Fruit fly (Drosophila melanogaster): ENCODE results near the gene RpL13A.

Gene RpL13A

DNA sequence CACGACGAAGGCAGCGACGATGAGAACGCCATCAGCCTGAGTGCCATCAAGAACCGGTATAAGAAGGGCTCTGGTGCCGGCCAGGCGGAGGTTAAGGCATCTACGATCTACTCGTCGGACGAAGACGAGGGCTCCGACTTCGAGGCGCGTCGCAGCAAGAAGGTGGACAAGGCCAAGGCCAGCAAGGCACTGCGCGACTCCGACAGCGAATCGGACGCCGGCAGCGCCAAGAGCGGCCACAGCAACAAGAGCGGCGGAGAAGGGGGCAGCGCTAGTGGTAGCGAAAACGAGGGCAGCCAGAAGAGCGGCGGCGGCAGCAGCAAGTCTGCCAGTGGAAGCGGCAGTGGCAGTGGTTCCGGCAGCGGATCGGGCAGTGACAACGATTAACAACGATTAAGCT, 8.8 kb upstream of the RpL13A start:
- TF ChIP-seq tj (GFP tag; optimal IDR thresholded peaks at IDR 0.05) (no peak), cic (GFP tag; optimal IDR thresholded peaks at IDR 0.05) (no peak), toe (GFP tag; optimal IDR thresholded peaks at IDR 0.05) (no peak)

DNA sequence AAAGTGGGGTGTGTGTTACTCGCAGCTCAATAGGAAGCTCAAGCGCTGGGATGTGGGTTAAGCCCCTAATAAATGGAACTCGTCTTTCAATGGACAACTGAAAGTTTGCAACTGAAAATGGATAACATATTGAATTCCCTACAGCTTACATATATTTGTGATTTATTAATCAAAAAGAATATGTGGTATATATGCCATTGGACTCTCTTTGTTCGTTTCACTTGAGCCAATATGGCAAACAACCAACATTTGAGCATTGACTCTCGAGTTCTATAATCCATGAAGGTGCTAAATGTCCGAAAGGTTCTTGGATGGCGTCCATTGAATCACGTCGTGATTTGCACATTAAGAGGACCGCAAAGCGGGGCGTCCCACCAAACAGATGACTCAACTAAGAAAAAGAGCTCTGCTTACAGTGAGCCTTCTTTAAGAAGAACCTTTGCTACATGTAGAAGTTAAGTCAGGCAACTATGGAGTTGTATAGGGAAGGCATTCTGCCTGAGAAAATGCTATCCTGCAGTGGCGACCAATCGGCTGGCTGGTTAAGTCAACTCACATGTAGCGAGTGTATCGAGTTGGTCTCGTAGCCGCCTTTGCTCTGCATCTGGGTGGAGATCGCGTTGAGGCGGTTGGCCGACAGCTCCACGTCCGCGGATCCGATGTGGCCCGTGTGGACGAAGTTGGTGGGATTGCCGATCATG, 6.2 kb upstream of the RpL13A start:
- no peak for TF ChIP-seq Crg-1 (GFP tag; optimal IDR thresholded peaks at IDR 0.05)
- no peak for TF ChIP-seq Mnt (GFP tag; optimal IDR thresholded peaks at IDR 0.05)
- no peak for TF ChIP-seq CG5204 (GFP tag; optimal IDR thresholded peaks at IDR 0.05)
- no peak for TF ChIP-seq CG7101 (tag; optimal IDR thresholded peaks at IDR 0.05)
- TF ChIP-seq ovo (GFP tag; optimal IDR thresholded peaks at IDR 0.05) = no peak
- no peak for TF ChIP-seq CG33017 (tag; optimal IDR thresholded peaks at IDR 0.05)
- no peak for TF ChIP-seq cnc (optimal IDR thresholded peaks at IDR 0.05)
- no peak for TF ChIP-seq CG11617 (GFP tag; optimal IDR thresholded peaks at IDR 0.05)
- no peak for TF ChIP-seq bab1 (GFP tag; optimal IDR thresholded peaks at IDR 0.05)
- TF ChIP-seq CG14711 (tag; optimal IDR thresholded peaks at IDR 0.05) = no peak
- no peak for TF ChIP-seq CG7045 (GFP tag; optimal IDR thresholded peaks at IDR 0.05)
- TF ChIP-seq toe (GFP tag; optimal IDR thresholded peaks at IDR 0.05) = no peak
- no peak for TF ChIP-seq cic (GFP tag; optimal IDR thresholded peaks at IDR 0.05)
- TF ChIP-seq tj (GFP tag; optimal IDR thresholded peaks at IDR 0.05) = no peak
- no peak for TF ChIP-seq kay (GFP tag; ENCODE audit: borderline replicate concordance)
- no peak for TF ChIP-seq Clk (GFP tag; optimal IDR thresholded peaks at IDR 0.05)

DNA sequence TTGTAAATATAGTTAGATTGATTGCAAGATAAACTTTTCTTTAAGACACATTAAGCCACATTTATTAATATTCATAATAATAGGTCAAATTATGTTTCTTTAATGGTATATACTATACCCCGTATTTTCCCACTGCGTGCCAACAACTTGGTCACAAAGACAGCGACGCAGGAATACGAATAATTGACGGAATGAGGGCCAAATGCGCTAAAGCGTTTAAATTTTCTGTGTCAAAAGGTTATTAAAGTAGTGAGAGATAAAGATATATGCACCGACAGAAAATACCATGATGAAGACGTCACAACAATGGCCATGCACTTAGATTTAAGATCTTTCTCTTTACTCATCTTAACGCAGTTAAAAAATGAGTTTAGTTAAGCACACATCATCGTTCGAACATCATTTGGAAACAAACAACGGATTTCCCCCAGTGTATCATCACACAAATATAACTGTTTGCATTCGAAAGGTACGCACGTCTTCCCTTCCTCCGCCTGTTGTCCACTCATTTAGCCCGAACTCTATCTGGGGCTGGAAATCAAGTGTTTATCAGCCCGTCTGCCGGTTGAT, 3.8 kb upstream of the RpL13A start:
- TF ChIP-seq CG11617 (GFP tag; optimal IDR thresholded peaks at IDR 0.05) (peak; percentile 5), pad (GFP tag; optimal IDR thresholded peaks at IDR 0.05) (no peak)

DNA sequence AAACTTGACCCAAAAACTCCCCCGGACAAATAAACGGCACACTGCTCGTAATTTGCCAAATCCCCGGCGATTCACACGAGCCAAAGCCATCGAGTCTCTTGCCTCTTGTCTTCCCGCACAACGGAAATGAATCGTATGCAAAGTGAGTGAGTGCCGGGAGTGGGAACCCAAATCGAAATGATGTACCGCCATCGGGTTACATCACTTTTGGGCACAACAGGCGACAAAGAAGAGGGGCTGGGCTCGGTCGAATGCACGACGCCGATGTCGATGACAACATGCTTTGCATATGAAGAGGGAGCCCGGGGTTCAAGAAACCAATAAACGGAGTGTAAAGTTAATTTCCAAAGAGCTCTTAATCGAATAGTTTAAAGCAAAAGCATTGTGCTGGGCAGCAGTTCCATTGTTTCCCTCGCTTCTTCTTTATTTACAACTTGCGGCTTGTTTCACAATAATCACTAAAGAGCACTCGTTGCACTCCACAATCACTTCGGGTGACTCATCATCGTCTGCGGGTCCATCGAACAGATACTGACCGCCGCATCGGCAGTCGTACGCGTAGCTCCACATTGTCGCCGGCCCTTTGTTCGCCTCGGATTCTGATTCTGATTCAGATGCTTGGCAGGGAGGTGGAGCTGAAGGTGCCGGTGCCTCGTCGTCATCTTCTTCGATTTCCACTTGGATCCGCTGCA, 2.4 kb upstream of the RpL13A start:
- TF ChIP-seq Crg-1 (GFP tag; optimal IDR thresholded peaks at IDR 0.05) (no peak), cic (GFP tag; optimal IDR thresholded peaks at IDR 0.05) (no peak), CG14711 (tag; optimal IDR thresholded peaks at IDR 0.05) (no peak), CG7101 (tag; optimal IDR thresholded peaks at IDR 0.05) (no peak), tj (GFP tag; optimal IDR thresholded peaks at IDR 0.05) (no peak), CG11617 (GFP tag; optimal IDR thresholded peaks at IDR 0.05) (no peak), bab1 (GFP tag; optimal IDR thresholded peaks at IDR 0.05) (no peak), pad (GFP tag; optimal IDR thresholded peaks at IDR 0.05) (no peak), toe (GFP tag; optimal IDR thresholded peaks at IDR 0.05) (no peak), CG5204 (GFP tag; optimal IDR thresholded peaks at IDR 0.05) (no peak), Mnt (GFP tag; optimal IDR thresholded peaks at IDR 0.05) (no peak), Hr96 (GFP tag; optimal IDR thresholded peaks at IDR 0.05) (no peak), CG1620 (GFP tag; optimal IDR thresholded peaks at IDR 0.05) (no peak), kay (GFP tag; ENCODE audit: borderline replicate concordance) (no peak), ovo (GFP tag; optimal IDR thresholded peaks at IDR 0.05) (no peak), CG7045 (GFP tag; optimal IDR thresholded peaks at IDR 0.05) (no peak), cnc (optimal IDR thresholded peaks at IDR 0.05) (no peak), CG12768 (GFP tag; optimal IDR thresholded peaks at IDR 0.05) (no peak), Clk (GFP tag; optimal IDR thresholded peaks at IDR 0.05) (no peak), CG33017 (tag; optimal IDR thresholded peaks at IDR 0.05) (no peak)

DNA sequence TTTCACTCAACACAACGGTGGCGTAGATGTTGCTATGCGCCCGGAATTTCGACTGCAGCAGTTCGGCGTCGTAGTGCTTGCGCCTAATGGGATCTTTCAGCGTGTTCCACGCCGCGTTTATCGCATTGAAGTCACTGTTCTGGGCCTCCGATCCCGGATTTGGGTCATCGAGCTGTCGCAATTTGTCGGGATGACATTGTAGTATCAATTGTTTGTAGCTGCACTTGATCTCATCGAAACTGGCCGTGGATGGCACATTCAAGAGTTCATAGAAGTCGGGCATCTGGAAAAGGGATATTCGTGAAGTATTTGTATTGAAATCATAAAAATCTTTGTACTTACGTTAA, 1.9 kb upstream of the RpL13A start:
- TF ChIP-seq tj (GFP tag; optimal IDR thresholded peaks at IDR 0.05) = no peak
- TF ChIP-seq cnc (optimal IDR thresholded peaks at IDR 0.05) = no peak
- TF ChIP-seq Clk (GFP tag; optimal IDR thresholded peaks at IDR 0.05) = no peak
- no peak for TF ChIP-seq CG5204 (GFP tag; optimal IDR thresholded peaks at IDR 0.05)
- TF ChIP-seq bab1 (GFP tag; optimal IDR thresholded peaks at IDR 0.05) = no peak
- no peak for TF ChIP-seq pad (GFP tag; optimal IDR thresholded peaks at IDR 0.05)
- no peak for TF ChIP-seq CG14711 (tag; optimal IDR thresholded peaks at IDR 0.05)
- TF ChIP-seq ovo (GFP tag; optimal IDR thresholded peaks at IDR 0.05) = no peak
- no peak for TF ChIP-seq cic (GFP tag; optimal IDR thresholded peaks at IDR 0.05)

DNA sequence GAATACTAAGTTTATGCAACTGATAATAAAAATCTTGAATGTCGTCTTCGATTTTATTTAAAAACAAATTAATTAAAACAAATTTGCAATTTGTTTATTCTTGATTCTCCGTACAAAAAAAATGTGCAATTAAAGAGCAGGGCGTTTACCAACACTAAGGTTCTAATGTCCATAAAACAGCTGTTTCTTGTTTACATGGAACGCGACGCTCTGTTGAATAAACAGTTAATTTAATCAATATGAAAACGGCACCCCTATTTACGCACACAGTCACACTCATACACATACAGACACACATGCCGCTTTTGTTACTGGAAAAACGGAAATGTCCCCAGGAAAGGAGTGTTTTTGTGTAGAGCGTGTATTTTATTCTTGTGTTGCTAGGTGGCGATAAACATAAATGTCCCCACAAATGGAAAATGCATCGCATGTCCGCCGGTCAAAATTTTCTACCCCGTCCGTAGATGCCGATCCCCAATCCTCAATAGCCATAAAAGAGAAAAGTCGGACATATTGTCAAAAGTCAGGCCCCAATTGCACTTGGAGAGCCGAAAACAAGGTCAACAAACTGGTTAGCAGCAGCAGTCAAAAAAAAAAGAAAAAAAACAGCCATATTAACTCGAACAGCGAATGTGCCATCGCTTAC, 1.2 kb upstream of the RpL13A start:
- peak; percentile 96 for TF ChIP-seq CG12768 (GFP tag; optimal IDR thresholded peaks at IDR 0.05)
- peak; percentile 91 for TF ChIP-seq CG7101 (tag; optimal IDR thresholded peaks at IDR 0.05)
- TF ChIP-seq pad (GFP tag; optimal IDR thresholded peaks at IDR 0.05) = peak; percentile 96
- TF ChIP-seq ovo (GFP tag; optimal IDR thresholded peaks at IDR 0.05) = peak; percentile 99
- no peak for TF ChIP-seq cnc (optimal IDR thresholded peaks at IDR 0.05)
- peak; percentile 98 for TF ChIP-seq Crg-1 (GFP tag; optimal IDR thresholded peaks at IDR 0.05)
- peak; percentile 81 for TF ChIP-seq CG33017 (tag; optimal IDR thresholded peaks at IDR 0.05)
- peak; percentile 91 for TF ChIP-seq CG7045 (GFP tag; optimal IDR thresholded peaks at IDR 0.05)
- TF ChIP-seq cic (GFP tag; optimal IDR thresholded peaks at IDR 0.05) = peak; percentile 96
- peak; percentile 93 for TF ChIP-seq Mnt (GFP tag; optimal IDR thresholded peaks at IDR 0.05)
- TF ChIP-seq kay (GFP tag; ENCODE audit: borderline replicate concordance) = no peak
- peak; percentile 95 for TF ChIP-seq CG1620 (GFP tag; optimal IDR thresholded peaks at IDR 0.05)
- peak; percentile 79 for TF ChIP-seq CG14711 (tag; optimal IDR thresholded peaks at IDR 0.05)
- peak; percentile 87 for TF ChIP-seq CG11617 (GFP tag; optimal IDR thresholded peaks at IDR 0.05)
- TF ChIP-seq tj (GFP tag; optimal IDR thresholded peaks at IDR 0.05) = peak; percentile 41
- TF ChIP-seq Clk (GFP tag; optimal IDR thresholded peaks at IDR 0.05) = peak; percentile 85
- TF ChIP-seq toe (GFP tag; optimal IDR thresholded peaks at IDR 0.05) = peak; percentile 93
- TF ChIP-seq CG5204 (GFP tag; optimal IDR thresholded peaks at IDR 0.05) = peak; percentile 83
- peak; percentile 68 for TF ChIP-seq bab1 (GFP tag; optimal IDR thresholded peaks at IDR 0.05)
- peak; percentile 87 for TF ChIP-seq Hr96 (GFP tag; optimal IDR thresholded peaks at IDR 0.05)
